Worm (Caenorhabditis elegans): Measurements from ENCODE around the gene bcmo-2.
A peak's percentile ranks its signal among the peaks of the same experiment; 100 is the strongest.

Gene bcmo-2

ce11 chrII:3958673-3959299 lies 48.1 kb upstream of the bcmo-2 start:
- TF ChIP-seq C04F5.9 (tag; optimal IDR thresholded peaks at IDR 0.05) (no peak), snpc-4 (tag; optimal IDR thresholded peaks at IDR 0.05) (no peak), snu-23 (GFP tag; optimal IDR thresholded peaks at IDR 0.05) (peak; percentile 81), unc-130 (tag; optimal IDR thresholded peaks at IDR 0.05) (peak; percentile 41), sox-4 (tag; optimal IDR thresholded peaks at IDR 0.05) (no peak), lir-3 (tag; optimal IDR thresholded peaks at IDR 0.05; ENCODE audit: poor library complexity) (peak; percentile 66), unc-30 (tag; optimal IDR thresholded peaks at IDR 0.05) (no peak), ceh-88 (GFP tag; IDR thresholded peaks at IDR 0.05) (0 out of 2 replicates have a peak, but pooled peaks have one; percentile 35), ces-1 (GFP tag; optimal IDR thresholded peaks at IDR 0.05) (no peak), egl-13 (tag; optimal IDR thresholded peaks at IDR 0.05) (peak; percentile 14), nhr-84 (tag; optimal IDR thresholded peaks at IDR 0.05) (no peak), ceh-82 (tag; optimal IDR thresholded peaks at IDR 0.05) (peak; percentile 46 to 67 (median 48)), nhr-19 (GFP tag; conservative IDR thresholded peaks at IDR 0.05) (peak; percentile 62), rnt-1 (tag; optimal IDR thresholded peaks at IDR 0.05) (peak; percentile 57), nhr-28 (tag; optimal IDR thresholded peaks at IDR 0.05) (no peak), ceh-63 (GFP tag; optimal IDR thresholded peaks at IDR 0.05) (no peak), ama-1 (optimal IDR thresholded peaks at IDR 0.05) (no peak), ztf-4 (tag; optimal IDR thresholded peaks at IDR 0.05) (peak; percentile 54), isw-1 (GFP tag; IDR thresholded peaks at IDR 0.05) (peak; percentile 33; the same call in 1 of the 2 replicates), ets-5 (GFP tag; IDR thresholded peaks at IDR 0.05) (no peak), nhr-77 (tag; optimal IDR thresholded peaks at IDR 0.05) (peak; percentile 81), C34B4.2 (tag; optimal IDR thresholded peaks at IDR 0.05) (no peak), ztf-11 (tag; optimal IDR thresholded peaks at IDR 0.05) (no peak), unc-62 (GFP tag; optimal IDR thresholded peaks at IDR 0.05) (no peak), aly-2 (tag; optimal IDR thresholded peaks at IDR 0.05) (no peak), ceh-90 (tag; optimal IDR thresholded peaks at IDR 0.05) (no peak), egl-27 (tag; optimal IDR thresholded peaks at IDR 0.05) (no peak), nhr-71 (tag; optimal IDR thresholded peaks at IDR 0.05) (peak; percentile 89), blmp-1 (tag; optimal IDR thresholded peaks at IDR 0.05) (no peak), nhr-85 (tag) (peak; percentile 69), aha-1 (tag; optimal IDR thresholded peaks at IDR 0.05) (no peak), nhr-47 (tag; optimal IDR thresholded peaks at IDR 0.05) (peak; percentile 77), lsy-2 (tag; optimal IDR thresholded peaks at IDR 0.05) (peak; percentile 62 to 75), mef-2 (tag; optimal IDR thresholded peaks at IDR 0.05) (no peak), swsn-7 (tag; optimal IDR thresholded peaks at IDR 0.05) (peak; percentile 75), sup-37 (GFP tag; optimal IDR thresholded peaks at IDR 0.05) (peak; percentile 60), zag-1 (tag; optimal IDR thresholded peaks at IDR 0.05) (no peak), jun-1 (tag; optimal IDR thresholded peaks at IDR 0.05) (peak; percentile 73), grh-1 (GFP tag; IDR thresholded peaks at IDR 0.05) (0 out of 2 replicates have a peak, but pooled peaks have one; percentile 29), lin-15B (tag; optimal IDR thresholded peaks at IDR 0.05) (no peak), efl-1 (optimal IDR thresholded peaks at IDR 0.05) (peak; percentile 56 to 63), efl-1 (GFP tag; optimal IDR thresholded peaks at IDR 0.05 in 1 of 2) (peak; percentile 1 to 92), skn-1 (tag; optimal IDR thresholded peaks at IDR 0.05) (peak; percentile 69), elt-3 (tag; optimal IDR thresholded peaks at IDR 0.05) (no peak), nhr-11 (tag; optimal IDR thresholded peaks at IDR 0.05) (no peak), nhr-237 (tag; optimal IDR thresholded peaks at IDR 0.05) (no peak), fos-1 (tag; optimal IDR thresholded peaks at IDR 0.05) (peak; percentile 17), pqm-1 (tag; optimal IDR thresholded peaks at IDR 0.05) (no peak), hpl-2 (GFP tag; optimal IDR thresholded peaks at IDR 0.05) (no peak), C16A3.4 (tag; optimal IDR thresholded peaks at IDR 0.05) (peak; percentile 60), xbp-1 (tag; optimal IDR thresholded peaks at IDR 0.05) (peak; percentile 48), Y116A8C.19 (tag; optimal IDR thresholded peaks at IDR 0.05; ENCODE audit: borderline replicate concordance) (no peak), vab-15 (tag; optimal IDR thresholded peaks at IDR 0.05) (no peak), dpl-1 (GFP tag; optimal IDR thresholded peaks at IDR 0.05) (peak; percentile 11 to 56 (median 52))
